Fruit fly (Drosophila melanogaster): ENCODE measurements around the gene Rcd4.

Rcd4 gene

dm6 chr2L:8364006-8364956 is 18.4 kb upstream of the Rcd4 start, which contains the start of the genes RpS13 and CSN8 (continued):
- no peak for TF ChIP-seq onecut (GFP tag; IDR thresholded peaks at IDR 0.05)
- TF ChIP-seq vvl (GFP tag; IDR thresholded peaks at IDR 0.05) = peak; percentile 13; the same call in 1 of the 2 replicates
- TF ChIP-seq otp (GFP tag; IDR thresholded peaks at IDR 0.05) = no peak
- peak; percentile 80 for TF ChIP-seq CG42726 (GFP tag; IDR thresholded peaks at IDR 0.05; ENCODE audit: partially characterized antibody)
- peak; percentile 67 for TF ChIP-seq nmo (GFP tag; optimal IDR thresholded peaks at IDR 0.05)
- peak; percentile 60 for TF ChIP-seq CG17829 (tag; optimal IDR thresholded peaks at IDR 0.05)
- TF ChIP-seq phol (tag; optimal IDR thresholded peaks at IDR 0.05) = peak; percentile 70
- peak; percentile 41 for TF ChIP-seq CG12391 (tag; optimal IDR thresholded peaks at IDR 0.05)
- no peak for TF ChIP-seq CG3407 (GFP tag; optimal IDR thresholded peaks at IDR 0.05)
- TF ChIP-seq CG7271 (tag; optimal IDR thresholded peaks at IDR 0.05) = peak; percentile 17
- no peak for TF ChIP-seq NC2α (GFP tag; optimal IDR thresholded peaks at IDR 0.05)
- no peak for TF ChIP-seq CG30431 (GFP tag; optimal IDR thresholded peaks at IDR 0.05)
- TF ChIP-seq toy (GFP tag; IDR thresholded peaks at IDR 0.05) = no peak
- TF ChIP-seq CG10147 (GFP tag; optimal IDR thresholded peaks at IDR 0.05) = no peak
- TF ChIP-seq ab (GFP tag; optimal IDR thresholded peaks at IDR 0.05) = no peak
- TF ChIP-seq disco-r (GFP tag; optimal IDR thresholded peaks at IDR 0.05) = no peak
- TF ChIP-seq eve (GFP tag; optimal IDR thresholded peaks at IDR 0.05) = peak in 1 of 2 experiments; percentile 69
- TF ChIP-seq en (GFP tag; optimal IDR thresholded peaks at IDR 0.05) = no peak
- peak; percentile 33 for TF ChIP-seq CG2712 (tag; optimal IDR thresholded peaks at IDR 0.05)
- TF ChIP-seq grn (GFP tag; optimal IDR thresholded peaks at IDR 0.05) = peak; percentile 26
- no peak for TF ChIP-seq slbo (GFP tag; IDR thresholded peaks at IDR 0.05)
- no peak for TF ChIP-seq dan (GFP tag; IDR thresholded peaks at IDR 0.05)
- no peak for TF ChIP-seq CG18476 (GFP tag; optimal IDR thresholded peaks at IDR 0.05)
- TF ChIP-seq Optix (GFP tag; IDR thresholded peaks at IDR 0.05) = no peak
- TF ChIP-seq ro (GFP tag; IDR thresholded peaks at IDR 0.05) = no peak
- peak; percentile 60 for TF ChIP-seq CG15514 (GFP tag; optimal IDR thresholded peaks at IDR 0.05)
- no peak for TF ChIP-seq CG1792 (GFP tag; optimal IDR thresholded peaks at IDR 0.05)
- TF ChIP-seq cwo (GFP tag; optimal IDR thresholded peaks at IDR 0.05) = no peak
- peak; percentile 7 for TF ChIP-seq grau (tag; optimal IDR thresholded peaks at IDR 0.05)
- no peak for TF ChIP-seq CG7745 (tag; optimal IDR thresholded peaks at IDR 0.05)
- peak; percentile 26 for TF ChIP-seq CG2678 (tag; optimal IDR thresholded peaks at IDR 0.05)
- peak; percentile 93 for TF ChIP-seq hbn (GFP tag; IDR thresholded peaks at IDR 0.05; ENCODE audit: partially characterized antibody)
- no peak for TF ChIP-seq peb (GFP tag; IDR thresholded peaks at IDR 0.05)
- no peak for TF ChIP-seq corto (GFP tag; optimal IDR thresholded peaks at IDR 0.05)
- no peak for TF ChIP-seq Lpt (GFP tag; optimal IDR thresholded peaks at IDR 0.05)
- no peak for TF ChIP-seq caup (GFP tag; optimal IDR thresholded peaks at IDR 0.05; ENCODE audit: severe bottlenecking)
- peak; percentile 25 for TF ChIP-seq lab (GFP tag; optimal IDR thresholded peaks at IDR 0.05)
- TF ChIP-seq CG3838 (GFP tag; optimal IDR thresholded peaks at IDR 0.05) = no peak
- peak; percentile 28 for TF ChIP-seq sqz (GFP tag; optimal IDR thresholded peaks at IDR 0.05)
- TF ChIP-seq sob (GFP tag; IDR thresholded peaks at IDR 0.05) = peak; percentile 54; the same call in 1 of the 2 replicates
- TF ChIP-seq Mes4 (GFP tag; optimal IDR thresholded peaks at IDR 0.05) = peak; percentile 26
- no peak for TF ChIP-seq CG8089 (GFP tag; optimal IDR thresholded peaks at IDR 0.05)
- TF ChIP-seq fd3F (GFP tag; optimal IDR thresholded peaks at IDR 0.05) = no peak
- no peak for TF ChIP-seq CG6683 (GFP tag; optimal IDR thresholded peaks at IDR 0.05)
- peak; percentile 20 for TF ChIP-seq CG10979 (tag; optimal IDR thresholded peaks at IDR 0.05)
- peak; percentile 95 for TF ChIP-seq sna (GFP tag; IDR thresholded peaks at IDR 0.05; ENCODE audit: partially characterized antibody)
- TF ChIP-seq CG7928 (GFP tag; optimal IDR thresholded peaks at IDR 0.05) = no peak
- no peak for TF ChIP-seq CG6272 (GFP tag; IDR thresholded peaks at IDR 0.05)

Data from whole organism, embryonic.